Fruit fly (Drosophila melanogaster) whole organism, pupa: ENCODE results near the gene Idh.

Experiments used
- CG10348 ChIP-seq: fragments of 200-800 bp; sonication (Bioruptor generic); IDR thresholded peaks from 2 replicates; pipeline ENCODE4 v1.3.6; 2022; ENCODE audit warnings: missing biosample characterization, missing genetic modification characterization
- CG12605 ChIP-seq: fragments of 200-800 bp; sonication (Bioruptor generic); IDR thresholded peaks from 2 replicates; pipeline ENCODE4 v1.3.6; 2022; ENCODE audit warnings: missing biosample characterization, missing genetic modification characterization
- CG13204 ChIP-seq: fragments of 200-800 bp; sonication (Bioruptor generic); optimal IDR thresholded peaks from 2 replicates; lab custom pipeline; 2018; ENCODE audit warnings: missing biosample characterization, mild to moderate bottlenecking, missing genetic modification characterization, moderate library complexity
- CG14655 ChIP-seq: fragments of 200-800 bp; sonication (Bioruptor generic); optimal IDR thresholded peaks from 3 replicates; lab custom pipeline; 2017; ENCODE audit warnings: mild to moderate bottlenecking, missing biosample characterization, missing genetic modification reagents, missing genetic modification characterization
- CG15710 ChIP-seq: fragments of 200-800 bp; sonication (Bioruptor generic); optimal IDR thresholded peaks from 2 replicates; lab custom pipeline; 2018; ENCODE audit warnings: missing biosample characterization, mild to moderate bottlenecking, missing genetic modification characterization, moderate library complexity
- CG17806 ChIP-seq: fragments of 200-800 bp; sonication (Bioruptor generic); optimal IDR thresholded peaks from 2 replicates; lab custom pipeline; 2018; ENCODE audit warnings: missing biosample characterization, mild to moderate bottlenecking, missing genetic modification characterization, moderate library complexity
- CG32121 ChIP-seq: fragments of 200-800 bp; sonication (Bioruptor generic); IDR thresholded peaks from 2 replicates; pipeline ENCODE4 v1.3.6; 2022; ENCODE audit warnings: missing biosample characterization, missing genetic modification characterization
- CG34367 ChIP-seq: fragments of 200-800 bp; sonication (Bioruptor generic); optimal IDR thresholded peaks from 2 replicates; lab custom pipeline; 2018; ENCODE audit warnings: missing biosample characterization, mild to moderate bottlenecking, missing genetic modification characterization
- CG4496 ChIP-seq: fragments of 200-800 bp; sonication (Bioruptor generic); IDR thresholded peaks from 3 replicates; pipeline ENCODE4 v1.3.6; 2022; ENCODE audit warnings: missing biosample characterization, missing genetic modification characterization
- CG8159 ChIP-seq: fragments of 200-800 bp; sonication (Bioruptor generic); optimal IDR thresholded peaks from 3 replicates; lab custom pipeline; 2018; ENCODE audit warnings: missing biosample characterization, mild to moderate bottlenecking, missing genetic modification characterization, moderate library complexity
- CG8301 ChIP-seq: fragments of 200-800 bp; sonication (Bioruptor generic); optimal IDR thresholded peaks from 2 replicates; lab custom pipeline; 2018; ENCODE audit warnings: missing biosample characterization, mild to moderate bottlenecking, missing genetic modification characterization
- CG9948 ChIP-seq: fragments of 200-800 bp; sonication (Bioruptor generic); optimal IDR thresholded peaks from 2 replicates; lab custom pipeline; 2018; ENCODE audit warnings: missing biosample characterization, mild to moderate bottlenecking, missing genetic modification characterization, moderate library complexity
- D1 ChIP-seq: fragments of 200-800 bp; sonication (Bioruptor generic); optimal IDR thresholded peaks from 2 replicates; lab custom pipeline; 2018; ENCODE audit warnings: missing biosample characterization, mild to moderate bottlenecking, missing genetic modification characterization, moderate library complexity
- EcR ChIP-seq: fragments of 200-800 bp; sonication (Bioruptor generic); optimal IDR thresholded peaks from 3 replicates; lab custom pipeline; 2019; ENCODE audit warnings: missing biosample characterization, missing genetic modification characterization, mild to moderate bottlenecking, moderate library complexity, missing genetic modification reagents
- Ets98B ChIP-seq: fragments of 200-800 bp; sonication (Bioruptor generic); IDR thresholded peaks from 2 replicates; pipeline ENCODE4 v1.3.6; 2022; ENCODE audit warnings: missing biosample characterization, missing genetic modification characterization
- Pif1A ChIP-seq: fragments of 200-800 bp; sonication (Bioruptor generic); optimal IDR thresholded peaks from 3 replicates; lab custom pipeline; 2016; ENCODE audit warnings: missing biosample characterization, missing genetic modification characterization
- Pif1B ChIP-seq: fragments of 200-800 bp; sonication (Bioruptor generic); optimal IDR thresholded peaks from 3 replicates; lab custom pipeline; 2016; ENCODE audit warnings: missing biosample characterization, missing genetic modification characterization
- Snoo ChIP-seq: fragments of 200-800 bp; sonication (Bioruptor generic); optimal IDR thresholded peaks from 3 replicates; lab custom pipeline; 2017; ENCODE audit warnings: missing biosample characterization, mild to moderate bottlenecking, missing genetic modification characterization, inconsistent platforms
- fd96Ca ChIP-seq: fragments of 200-800 bp; sonication (Bioruptor generic); IDR thresholded peaks from 3 replicates; pipeline ENCODE4 v1.3.6; 2022; ENCODE audit warnings: missing biosample characterization, missing genetic modification characterization
- gl ChIP-seq: fragments of 200-800 bp; sonication (Bioruptor generic); optimal IDR thresholded peaks from 2 replicates; lab custom pipeline; 2018; ENCODE audit warnings: missing biosample characterization, mild to moderate bottlenecking, missing genetic modification characterization
- rn ChIP-seq: fragments of 200-800 bp; sonication (Bioruptor generic); IDR thresholded peaks from 2 replicates; pipeline ENCODE4 v1.3.6; 2022; ENCODE audit warnings: missing biosample characterization, missing genetic modification characterization

Gene Idh

dm6 chr3L:8394132-8394531, 33.4 kb upstream of the Idh start:
- TF ChIP-seq CG4496 (GFP tag; lab: Robert Waterston, UW) (no peak), CG8159 (tag; lab: Kevin White, UChicago) (no peak), CG9948 (tag; lab: Kevin White, UChicago) (no peak), CG8301 (no peak), CG15710 (tag; lab: Kevin White, UChicago) (no peak), gl (no peak), rn (GFP tag; lab: Robert Waterston, UW) (no peak), CG10348 (GFP tag; lab: Robert Waterston, UW) (no peak), Snoo (tag; lab: Kevin White, UChicago) (no peak), EcR (GFP tag; lab: Kevin White, UChicago) (no peak), fd96Ca (no peak), CG32121 (GFP tag; lab: Robert Waterston, UW) (no peak), CG12605 (GFP tag; lab: Robert Waterston, UW) (no peak)

- TF ChIP-seq Ets98B (GFP tag; lab: Robert Waterston, UW) (no peak), CG17806 (tag; lab: Kevin White, UChicago) (no peak), CG14655 (GFP tag; lab: Kevin White, UChicago) (no peak), CG8159 (tag; lab: Kevin White, UChicago) (no peak), Pif1A (GFP tag; lab: Kevin White, UChicago) (no peak), CG34367 (tag; lab: Kevin White, UChicago) (no peak), CG32121 (GFP tag; lab: Robert Waterston, UW) (no peak)
Measured at dm6 chr3L:8393549-8393948, 32.8 kb upstream of the Idh start, which contains the start of gene Jon66Cii. Jon66Cii (minus strand) TSS chr3L:8393649.

dm6 chr3L:8391240-8391639, 30.5 kb upstream of the Idh start, which contains the start of gene Jon66Ci:
Jon66Ci (plus strand) TSS chr3L:8391540.
- TF ChIP-seq CG15710 (tag; lab: Kevin White, UChicago) (no peak), CG32121 (GFP tag; lab: Robert Waterston, UW) (no peak), CG10348 (GFP tag; lab: Robert Waterston, UW) (no peak), Pif1A (GFP tag; lab: Kevin White, UChicago) (no peak), fd96Ca (no peak), CG12605 (GFP tag; lab: Robert Waterston, UW) (no peak), Ets98B (GFP tag; lab: Robert Waterston, UW) (no peak)
- TF ChIP-seq, all 21 proteins: peak for 0

dm6 chr3L:8385055-8385454, 24.3 kb upstream of the Idh start:
- peak; percentile 79 for TF ChIP-seq CG17806 (tag; lab: Kevin White, UChicago)
- peak; percentile 86 for TF ChIP-seq Pif1A (GFP tag; lab: Kevin White, UChicago)
- TF ChIP-seq Pif1B = peak; percentile 85
- peak; percentile 64 for TF ChIP-seq Ets98B (GFP tag; lab: Robert Waterston, UW)
- TF ChIP-seq Snoo (tag; lab: Kevin White, UChicago) = peak; percentile 67
- peak; percentile 86 for TF ChIP-seq CG15710 (tag; lab: Kevin White, UChicago)
- peak; percentile 81 for TF ChIP-seq CG34367 (tag; lab: Kevin White, UChicago)
- TF ChIP-seq D1 (tag; lab: Kevin White, UChicago) = peak; percentile 69
- peak; percentile 44 for TF ChIP-seq gl
- peak; percentile 90 for TF ChIP-seq CG8159 (tag; lab: Kevin White, UChicago)
- TF ChIP-seq CG9948 (tag; lab: Kevin White, UChicago) = peak; percentile 86
- peak; percentile 79 for TF ChIP-seq fd96Ca
- TF ChIP-seq CG8301 = peak; percentile 91
- TF ChIP-seq CG4496 (GFP tag; lab: Robert Waterston, UW) = peak; percentile 41; the same call in 2 of the 3 replicates
- peak; percentile 93 for TF ChIP-seq CG14655 (GFP tag; lab: Kevin White, UChicago)
- TF ChIP-seq CG12605 (GFP tag; lab: Robert Waterston, UW) = peak; percentile 63; the same call in 1 of the 2 replicates
- TF ChIP-seq EcR (GFP tag; lab: Kevin White, UChicago) = no peak
- peak; percentile 13; the same call in 1 of the 2 replicates for TF ChIP-seq CG32121 (GFP tag; lab: Robert Waterston, UW)
- no peak for TF ChIP-seq CG10348 (GFP tag; lab: Robert Waterston, UW)
- no peak for TF ChIP-seq rn (GFP tag; lab: Robert Waterston, UW)
- TF ChIP-seq CG13204 = peak; percentile 54

- TF ChIP-seq D1 (tag; lab: Kevin White, UChicago) (no peak), CG34367 (tag; lab: Kevin White, UChicago) (no peak), CG17806 (tag; lab: Kevin White, UChicago) (no peak), EcR (GFP tag; lab: Kevin White, UChicago) (no peak), CG32121 (GFP tag; lab: Robert Waterston, UW) (no peak), CG12605 (GFP tag; lab: Robert Waterston, UW) (no peak), fd96Ca (peak; percentile 30; the same call in 1 of the 3 replicates), CG10348 (GFP tag; lab: Robert Waterston, UW) (0 out of 2 replicates have a peak, but pooled peaks have one; percentile 13), Ets98B (GFP tag; lab: Robert Waterston, UW) (0 out of 2 replicates have a peak, but pooled peaks have one; percentile 14), CG9948 (tag; lab: Kevin White, UChicago) (no peak), CG8159 (tag; lab: Kevin White, UChicago) (no peak), gl (no peak), Pif1B (peak; percentile 12), CG14655 (GFP tag; lab: Kevin White, UChicago) (peak; percentile 21), Pif1A (GFP tag; lab: Kevin White, UChicago) (peak; percentile 43), CG8301 (peak; percentile 32)
Measured at dm6 chr3L:8383968-8384367, 23.3 kb upstream of the Idh start.

- TF ChIP-seq CG17806 (tag; lab: Kevin White, UChicago) (no peak), Pif1A (GFP tag; lab: Kevin White, UChicago) (no peak), CG4496 (GFP tag; lab: Robert Waterston, UW) (no peak), CG12605 (GFP tag; lab: Robert Waterston, UW) (no peak), rn (GFP tag; lab: Robert Waterston, UW) (no peak), CG8159 (tag; lab: Kevin White, UChicago) (no peak), CG8301 (no peak), CG32121 (GFP tag; lab: Robert Waterston, UW) (no peak), gl (no peak), D1 (tag; lab: Kevin White, UChicago) (no peak), CG10348 (GFP tag; lab: Robert Waterston, UW) (no peak), CG14655 (GFP tag; lab: Kevin White, UChicago) (no peak), CG15710 (tag; lab: Kevin White, UChicago) (no peak), Pif1B (no peak), CG9948 (tag; lab: Kevin White, UChicago) (no peak)
Measured at dm6 chr3L:8379161-8379560, 18.5 kb upstream of the Idh start.
